Fruit fly (Drosophila melanogaster) S2 (cell line): ENCODE measurements around the gene rdgB.

Experiments used
- CG8478 ChIP-seq: fragments of >200 bp; optimal IDR thresholded peaks from 2 replicates; lab custom pipeline; 2018
- CTCF ChIP-seq, 2 experiments: fragments of >200 bp; optimal IDR thresholded peaks; 2 replicates each; lab custom pipeline; 2018

DNA sequence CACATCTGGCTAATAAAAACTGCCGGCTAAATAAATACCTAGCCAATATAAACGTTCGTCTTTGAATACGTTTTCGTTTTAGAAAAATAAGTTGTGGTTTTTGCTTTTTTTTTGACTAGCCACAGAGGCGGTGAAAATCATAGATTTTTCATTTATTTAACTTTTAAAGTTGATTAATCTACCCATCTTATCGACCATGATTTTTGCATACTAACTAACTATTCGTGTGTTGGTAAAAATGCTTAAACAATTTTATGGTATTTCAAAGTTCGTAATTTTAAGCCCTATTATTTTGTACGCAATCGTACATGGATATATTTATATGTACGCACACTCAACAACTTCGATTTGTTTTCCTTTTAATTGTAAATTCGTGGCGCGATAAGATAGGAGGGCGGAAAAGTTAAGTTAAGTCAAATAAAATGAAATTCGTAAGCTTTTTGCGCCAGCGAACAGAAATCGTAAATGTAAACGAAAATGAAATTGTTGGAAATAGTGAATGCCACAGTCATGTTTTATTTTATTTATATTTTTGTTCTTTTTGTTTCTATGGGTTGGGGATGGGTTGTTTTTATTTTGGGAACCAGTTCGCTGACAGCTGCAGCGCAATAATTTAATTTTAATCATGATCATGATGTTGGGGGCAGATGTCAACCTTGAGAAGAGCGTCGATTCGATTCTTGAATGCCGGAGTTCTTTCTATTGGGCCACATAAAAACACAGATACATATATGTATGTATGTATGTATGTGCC is 55.0 kb downstream of the rdgB start:
- TF ChIP-seq CTCF (optimal IDR thresholded peaks at IDR 0.05; lab: Kevin White, UChicago), result no peak
- no peak for TF ChIP-seq CG8478 (lab: Kevin White, UChicago)
